Fruit fly (Drosophila melanogaster): ENCODE measurements around the gene pum.
A peak's percentile ranks its signal among the peaks of the same experiment; 100 is the strongest.

The pum gene

dm6 chr3R:9033619-9034401 lies 203.7 kb downstream of the pum start (continued):
- TF ChIP-seq CG3281 (GFP tag; optimal IDR thresholded peaks at IDR 0.05) (peak; percentile 91), CG12744 (GFP tag; optimal IDR thresholded peaks at IDR 0.05) (peak; percentile 7), nerfin-2 (GFP tag; IDR thresholded peaks at IDR 0.05; ENCODE audit: partially characterized antibody) (no peak), CG7745 (tag; optimal IDR thresholded peaks at IDR 0.05) (peak; percentile 65), CG13894 (tag; optimal IDR thresholded peaks at IDR 0.05) (peak; percentile 72), CG4730 (GFP tag; IDR thresholded peaks at IDR 0.05) (no peak), klu (GFP tag; IDR thresholded peaks at IDR 0.05) (peak; percentile 48; the same call in 1 of the 2 replicates), Atf6 (GFP tag; IDR thresholded peaks at IDR 0.05) (peak; percentile 69), Sin3A (optimal IDR thresholded peaks at IDR 0.05) (no peak), CG6683 (GFP tag; optimal IDR thresholded peaks at IDR 0.05) (peak; percentile 85), CG2875 (GFP tag; optimal IDR thresholded peaks at IDR 0.05) (peak; percentile 69), cwo (GFP tag; optimal IDR thresholded peaks at IDR 0.05) (peak; percentile 81), aop (GFP tag; IDR thresholded peaks at IDR 0.05) (no peak), btn (GFP tag; optimal IDR thresholded peaks at IDR 0.05) (no peak), Vsx1 (GFP tag; optimal IDR thresholded peaks at IDR 0.05) (peak; percentile 74), wdn (GFP tag; IDR thresholded peaks at IDR 0.05) (no peak), HLH3B (GFP tag; IDR thresholded peaks at IDR 0.05) (peak; percentile 43; the same call in 1 of the 2 replicates), rib (GFP tag; IDR thresholded peaks at IDR 0.05) (peak; percentile 29; the same call in 1 of the 2 replicates), CG14014 (GFP tag; IDR thresholded peaks at IDR 0.05) (peak; percentile 51; the same call in 1 of the 2 replicates), nom (GFP tag; optimal IDR thresholded peaks at IDR 0.05) (peak; percentile 85), CG4360 (GFP tag; IDR thresholded peaks at IDR 0.05) (peak; percentile 94), CG31365 (tag; optimal IDR thresholded peaks at IDR 0.05) (peak; percentile 10), az2 (GFP tag; optimal IDR thresholded peaks at IDR 0.05) (peak; percentile 75), mld (GFP tag; IDR thresholded peaks at IDR 0.05; ENCODE audit: partially characterized antibody) (no peak), CG2202 (tag; optimal IDR thresholded peaks at IDR 0.05) (peak; percentile 29), NC2β (GFP tag; optimal IDR thresholded peaks at IDR 0.05) (peak; percentile 49), Max (GFP tag; optimal IDR thresholded peaks at IDR 0.05) (peak; percentile 71), CG13123 (GFP tag; optimal IDR thresholded peaks at IDR 0.05) (peak; percentile 60), gce (GFP tag; IDR thresholded peaks at IDR 0.05) (0 out of 3 replicates have a peak, but pooled peaks have one; percentile 55), ATbp (GFP tag; optimal IDR thresholded peaks at IDR 0.05) (peak; percentile 59), CG11398 (GFP tag; optimal IDR thresholded peaks at IDR 0.05) (no peak), Dref (GFP tag; IDR thresholded peaks at IDR 0.05) (no peak), Antp (GFP tag; optimal IDR thresholded peaks at IDR 0.05) (no peak), MBD-R2 (GFP tag; IDR thresholded peaks at IDR 0.05) (peak; percentile 22; the same call in 1 of the 2 replicates), CG5180 (GFP tag; optimal IDR thresholded peaks at IDR 0.05) (peak; percentile 77), nmo (GFP tag; optimal IDR thresholded peaks at IDR 0.05) (peak; percentile 88), CG4282 (GFP tag; optimal IDR thresholded peaks at IDR 0.05) (no peak), PHDP (tag; optimal IDR thresholded peaks at IDR 0.05) (peak; percentile 88), sqz (GFP tag; optimal IDR thresholded peaks at IDR 0.05) (peak; percentile 97), dati (GFP tag; IDR thresholded peaks at IDR 0.05) (0 out of 2 replicates have a peak, but pooled peaks have one; percentile 30), ham (GFP tag; IDR thresholded peaks at IDR 0.05) (no peak), Kr (GFP tag; optimal IDR thresholded peaks at IDR 0.05) (peak; percentile 50), CG32767 (GFP tag; IDR thresholded peaks at IDR 0.05) (peak; percentile 70; the same call in 1 of the 2 replicates), CG17612 (GFP tag; IDR thresholded peaks at IDR 0.05) (no peak), CG13424 (tag; optimal IDR thresholded peaks at IDR 0.05) (peak; percentile 93), CG1233 (GFP tag; optimal IDR thresholded peaks at IDR 0.05) (peak; percentile 88), HmgZ (tag; optimal IDR thresholded peaks at IDR 0.05) (peak; percentile 64), chinmo (GFP tag; IDR thresholded peaks at IDR 0.05; ENCODE audit: partially characterized antibody) (peak; percentile 62; the same call in 1 of the 4 replicates), CG6175 (GFP tag; IDR thresholded peaks at IDR 0.05) (no peak)
